Fruit fly (Drosophila melanogaster): Measurements from ENCODE around the gene CG6733.
A peak's percentile ranks its signal among the peaks of the same experiment; 100 is the strongest.

- TF ChIP-seq CG11617 (GFP tag; optimal IDR thresholded peaks at IDR 0.05) (peak; percentile 28), CG14711 (tag; optimal IDR thresholded peaks at IDR 0.05) (no peak), ovo (GFP tag; optimal IDR thresholded peaks at IDR 0.05) (no peak), bab1 (GFP tag; optimal IDR thresholded peaks at IDR 0.05) (peak; percentile 29), kay (GFP tag; ENCODE audit: borderline replicate concordance) (no peak), CG5204 (GFP tag; optimal IDR thresholded peaks at IDR 0.05) (no peak), cic (GFP tag; optimal IDR thresholded peaks at IDR 0.05) (no peak), CG7101 (tag; optimal IDR thresholded peaks at IDR 0.05) (no peak), Hr96 (GFP tag; optimal IDR thresholded peaks at IDR 0.05) (no peak), CG33017 (tag; optimal IDR thresholded peaks at IDR 0.05) (no peak), CG7045 (GFP tag; optimal IDR thresholded peaks at IDR 0.05) (no peak)
Observed at dm6 chr3R:23126241-23127022, 28.9 kb downstream of the CG6733 start, which contains the start of gene CG31365.
